Fruit fly (Drosophila melanogaster): ENCODE results near the gene ppk20.

ppk20 gene

dm6 chr3R:29686698-29687097, 18.0 kb upstream of the ppk20 start:
- TF ChIP-seq dmrt93B (GFP tag; optimal IDR thresholded peaks at IDR 0.05): no peak
- no peak for TF ChIP-seq ey (GFP tag; optimal IDR thresholded peaks at IDR 0.05)
- TF ChIP-seq h (GFP tag; optimal IDR thresholded peaks at IDR 0.05): no peak
- TF ChIP-seq sage (GFP tag; optimal IDR thresholded peaks at IDR 0.05): no peak
- no peak for TF ChIP-seq Hr78 (GFP tag; optimal IDR thresholded peaks at IDR 0.05)
- TF ChIP-seq jim (GFP tag; optimal IDR thresholded peaks at IDR 0.05): no peak
- TF ChIP-seq dsf (GFP tag; optimal IDR thresholded peaks at IDR 0.05; ENCODE audit: borderline replicate concordance): no peak
- no peak for TF ChIP-seq rgr (GFP tag; optimal IDR thresholded peaks at IDR 0.05)
- TF ChIP-seq woc (GFP tag; optimal IDR thresholded peaks at IDR 0.05): no peak
- TF ChIP-seq Dfd (GFP tag; optimal IDR thresholded peaks at IDR 0.05): no peak
- TF ChIP-seq Vsx2 (GFP tag; optimal IDR thresholded peaks at IDR 0.05; ENCODE audit: partially characterized antibody): no peak
- TF ChIP-seq dl (GFP tag; optimal IDR thresholded peaks at IDR 0.05; ENCODE audit: insufficient read depth in 1 of 2, partially characterized antibody in 2 of 2): no peak
- TF ChIP-seq GATAd (GFP tag; optimal IDR thresholded peaks at IDR 0.05): no peak
- TF ChIP-seq CG32264 (GFP tag; optimal IDR thresholded peaks at IDR 0.05): no peak
- TF ChIP-seq br (GFP tag; optimal IDR thresholded peaks at IDR 0.05): no peak
- no peak for TF ChIP-seq lola (GFP tag; optimal IDR thresholded peaks at IDR 0.05)
- TF ChIP-seq usp (GFP tag; optimal IDR thresholded peaks at IDR 0.05): no peak
- no peak for TF ChIP-seq tai (GFP tag; optimal IDR thresholded peaks at IDR 0.05)

- TF ChIP-seq lola (GFP tag; optimal IDR thresholded peaks at IDR 0.05) (no peak), Dif (GFP tag; optimal IDR thresholded peaks at IDR 0.05; ENCODE audit: partially characterized antibody) (peak; percentile 66), HLH106 (tag; optimal IDR thresholded peaks at IDR 0.05) (no peak), ey (GFP tag; optimal IDR thresholded peaks at IDR 0.05) (no peak), Hr83 (GFP tag; optimal IDR thresholded peaks at IDR 0.05; ENCODE audit: poor library complexity, severe bottlenecking) (no peak), pan (optimal IDR thresholded peaks at IDR 0.05) (no peak), sage (GFP tag; optimal IDR thresholded peaks at IDR 0.05) (no peak), woc (GFP tag; optimal IDR thresholded peaks at IDR 0.05) (no peak), Myc (optimal IDR thresholded peaks at IDR 0.05) (peak; percentile 65), usp (GFP tag; optimal IDR thresholded peaks at IDR 0.05) (no peak), N (GFP tag; optimal IDR thresholded peaks at IDR 0.05) (peak; percentile 7), rgr (GFP tag; optimal IDR thresholded peaks at IDR 0.05) (no peak), foxo (GFP tag; optimal IDR thresholded peaks at IDR 0.05) (no peak), Mio (GFP tag; optimal IDR thresholded peaks at IDR 0.05) (no peak)
Measured at dm6 chr3R:29682152-29682600, 13.5 kb upstream of the ppk20 start, which contains the start of the genes CG7582 and Gycalpha99B. Gene CG7582 (minus strand): TSS chr3R:29682278. Gene Gycalpha99B (plus strand): TSS chr3R:29682503.

dm6 chr3R:29681241-29681640, 12.6 kb upstream of the ppk20 start:
- TF ChIP-seq sage (GFP tag; optimal IDR thresholded peaks at IDR 0.05) (no peak), Hr83 (GFP tag; optimal IDR thresholded peaks at IDR 0.05; ENCODE audit: poor library complexity, severe bottlenecking) (no peak), Jra (GFP tag; optimal IDR thresholded peaks at IDR 0.05) (no peak), psq (GFP tag; optimal IDR thresholded peaks at IDR 0.05) (no peak), CrebA (GFP tag; optimal IDR thresholded peaks at IDR 0.05; ENCODE audit: borderline replicate concordance) (no peak), lola (GFP tag; optimal IDR thresholded peaks at IDR 0.05) (no peak), pan (optimal IDR thresholded peaks at IDR 0.05) (no peak), woc (GFP tag; optimal IDR thresholded peaks at IDR 0.05) (no peak), Rel (GFP tag; optimal IDR thresholded peaks at IDR 0.05) (no peak), Rel (tag; optimal IDR thresholded peaks at IDR 0.05) (no peak), Hr78 (GFP tag; optimal IDR thresholded peaks at IDR 0.05) (no peak), CG9705 (GFP tag; optimal IDR thresholded peaks at IDR 0.05) (no peak), h (GFP tag; optimal IDR thresholded peaks at IDR 0.05) (no peak), Mio (GFP tag; optimal IDR thresholded peaks at IDR 0.05) (no peak), jim (GFP tag; optimal IDR thresholded peaks at IDR 0.05) (no peak), Dif (GFP tag; optimal IDR thresholded peaks at IDR 0.05; ENCODE audit: partially characterized antibody) (no peak), ey (GFP tag; optimal IDR thresholded peaks at IDR 0.05) (no peak)

- TF ChIP-seq GATAd (GFP tag; optimal IDR thresholded peaks at IDR 0.05): no peak
- TF ChIP-seq foxo (GFP tag; optimal IDR thresholded peaks at IDR 0.05): peak in 1 of 2 experiments; percentile 77
- TF ChIP-seq N (GFP tag; optimal IDR thresholded peaks at IDR 0.05): no peak
- no peak for TF ChIP-seq Abd-B (GFP tag; optimal IDR thresholded peaks at IDR 0.05)
- peak; percentile 61 for TF ChIP-seq sv (GFP tag; optimal IDR thresholded peaks at IDR 0.05)
- peak; percentile 71 for TF ChIP-seq fru (GFP tag; optimal IDR thresholded peaks at IDR 0.05)
- no peak for TF ChIP-seq lola (GFP tag; optimal IDR thresholded peaks at IDR 0.05)
- TF ChIP-seq CG9705 (GFP tag; optimal IDR thresholded peaks at IDR 0.05): no peak
- TF ChIP-seq HLH106 (tag; optimal IDR thresholded peaks at IDR 0.05): peak; percentile 55
- TF ChIP-seq Sp1 (GFP tag; optimal IDR thresholded peaks at IDR 0.05): peak; percentile 59
- no peak for TF ChIP-seq Rel (GFP tag; optimal IDR thresholded peaks at IDR 0.05)
- TF ChIP-seq Rel (tag; optimal IDR thresholded peaks at IDR 0.05): peak; percentile 19
- peak; percentile 41 for TF ChIP-seq OdsH (GFP tag; optimal IDR thresholded peaks at IDR 0.05)
- no peak for TF ChIP-seq Jra (GFP tag; optimal IDR thresholded peaks at IDR 0.05)
- TF ChIP-seq h (GFP tag; optimal IDR thresholded peaks at IDR 0.05): peak; percentile 83
- TF ChIP-seq ey (GFP tag; optimal IDR thresholded peaks at IDR 0.05): peak; percentile 70
- peak; percentile 35 for TF ChIP-seq dmrt93B (GFP tag; optimal IDR thresholded peaks at IDR 0.05)
- peak; percentile 25 for TF ChIP-seq psq (GFP tag; optimal IDR thresholded peaks at IDR 0.05)
- TF ChIP-seq tai (GFP tag; optimal IDR thresholded peaks at IDR 0.05): no peak
- peak; percentile 63 for TF ChIP-seq br (GFP tag; optimal IDR thresholded peaks at IDR 0.05)
- peak; percentile 69 for TF ChIP-seq rgr (GFP tag; optimal IDR thresholded peaks at IDR 0.05)
- peak; percentile 28 for TF ChIP-seq Myc (optimal IDR thresholded peaks at IDR 0.05)
- TF ChIP-seq Hnf4 (GFP tag; optimal IDR thresholded peaks at IDR 0.05): no peak
- TF ChIP-seq Vsx2 (GFP tag; optimal IDR thresholded peaks at IDR 0.05; ENCODE audit: partially characterized antibody): no peak
Measured at dm6 chr3R:29675333-29675732, 6.7 kb upstream of the ppk20 start, which contains the start of the genes Bub3 and Cap-D2. Gene Bub3 (minus strand): TSS chr3R:29675421. Gene Cap-D2 (plus strand): TSS chr3R:29675651.
